In the genomic region with DNA sequence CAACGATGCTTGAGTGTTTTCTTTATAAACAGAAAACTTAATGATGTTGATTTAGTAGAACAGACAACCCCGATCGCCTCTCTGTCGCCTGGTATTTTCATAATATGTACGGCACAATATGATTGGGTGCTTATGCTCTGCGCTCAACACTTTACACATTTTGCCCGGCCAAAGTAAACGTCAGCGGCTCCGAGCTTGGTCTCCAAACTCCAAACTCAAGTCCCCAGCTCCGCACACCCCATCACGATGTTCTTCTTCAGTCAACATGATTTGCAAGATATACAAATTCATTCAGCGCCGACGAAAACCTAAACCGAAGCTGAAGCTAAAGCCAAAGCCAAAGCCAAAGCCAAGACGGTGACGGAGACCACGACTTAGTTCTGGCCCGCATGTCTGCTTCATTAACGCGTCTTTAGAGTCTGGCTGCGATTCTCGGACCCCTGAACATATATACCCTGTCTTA, we compare ENCODE assay signal across 3 fruit fly cellular contexts.
A peak's percentile ranks its signal among the peaks of the same experiment; 100 is the strongest.
TF ChIP-seq lines count a peak whose summit lies in the region.

No protein-coding gene starts in this region.

- TF ChIP-seq CTCF in whole organism, embryonic (GFP tag; optimal IDR thresholded peaks at IDR 0.05; lab: Kevin White, UChicago), result no peak

TF ChIP-seq in whole organism, embryonic, 481 proteins besides CTCF, POLR2A, EP300 and RAD21 (continues in another document):
- TF ChIP-seq br (optimal IDR thresholded peaks at IDR 0.05; lab: Kevin White, UChicago) (no peak), CG8944 (GFP tag; optimal IDR thresholded peaks at IDR 0.05; lab: Kevin White, UChicago) (no peak), fd96Cb (tag; optimal IDR thresholded peaks at IDR 0.05; lab: Kevin White, UChicago) (no peak), CG7556 (GFP tag; optimal IDR thresholded peaks at IDR 0.05; lab: Kevin White, UChicago) (no peak), D (optimal IDR thresholded peaks at IDR 0.05; lab: Kevin White, UChicago) (no peak), D (GFP tag; optimal IDR thresholded peaks at IDR 0.05; lab: Kevin White, UChicago) (peak; percentile 46), pnt (GFP tag; optimal IDR thresholded peaks at IDR 0.05; lab: Kevin White, UChicago) (no peak), schlank (tag; optimal IDR thresholded peaks at IDR 0.05; lab: Kevin White, UChicago) (no peak), CG9797 (GFP tag; optimal IDR thresholded peaks at IDR 0.05; lab: Kevin White, UChicago) (no peak), Sry-δ (GFP tag; optimal IDR thresholded peaks at IDR 0.05; lab: Kevin White, UChicago) (no peak), NfI (GFP tag; optimal IDR thresholded peaks at IDR 0.05; lab: Kevin White, UChicago) (no peak), twi (tag; optimal IDR thresholded peaks at IDR 0.05; lab: Kevin White, UChicago) (peak; percentile 25), Nf-YB (GFP tag; optimal IDR thresholded peaks at IDR 0.05; lab: Kevin White, UChicago) (peak; percentile 30), seq (GFP tag; IDR thresholded peaks at IDR 0.05; lab: Robert Waterston, UW) (no peak; the same call in 1 of the 2 replicates), sens (GFP tag; lab: Kevin White, UChicago) (peak; percentile 32), trem (tag; optimal IDR thresholded peaks at IDR 0.05; lab: Kevin White, UChicago) (no peak), Optix (GFP tag; IDR thresholded peaks at IDR 0.05; lab: Robert Waterston, UW) (no peak), CG17186 (GFP tag; optimal IDR thresholded peaks at IDR 0.05; lab: Kevin White, UChicago) (no peak), Side (GFP tag; optimal IDR thresholded peaks at IDR 0.05; lab: Kevin White, UChicago) (no peak), zfh1 (GFP tag; IDR thresholded peaks at IDR 0.05; lab: Robert Waterston, UW) (no peak), sim (GFP tag; IDR thresholded peaks at IDR 0.05; lab: Robert Waterston, UW) (0 out of 2 replicates have a peak, but pooled peaks have one; percentile 26), bigmax (GFP tag; optimal IDR thresholded peaks at IDR 0.05; lab: Kevin White, UChicago) (peak; percentile 16), Abd-B (GFP tag; optimal IDR thresholded peaks at IDR 0.05; lab: Kevin White, UChicago) (no peak), crol (GFP tag; IDR thresholded peaks at IDR 0.05; lab: Robert Waterston, UW) (peak; percentile 25; the same call in 1 of the 2 replicates), NC2α (GFP tag; optimal IDR thresholded peaks at IDR 0.05; lab: Kevin White, UChicago) (no peak), CG1647 (GFP tag; optimal IDR thresholded peaks at IDR 0.05; lab: Kevin White, UChicago) (no peak), pfk (GFP tag; optimal IDR thresholded peaks at IDR 0.05; lab: Kevin White, UChicago) (peak; percentile 26), ase (GFP tag; IDR thresholded peaks at IDR 0.05; lab: Robert Waterston, UW) (no peak), CG8359 (GFP tag; optimal IDR thresholded peaks at IDR 0.05; lab: Kevin White, UChicago; ENCODE audit: borderline replicate concordance) (peak; percentile 2)

TF ChIP-seq in whole organism, prepupa, 60 proteins besides CTCF, POLR2A, EP300 and RAD21:
- peak; percentile 90 for TF ChIP-seq fkh (GFP tag; optimal IDR thresholded peaks at IDR 0.05; lab: Kevin White, UChicago)
- peak; percentile 40 for TF ChIP-seq CG6854 (GFP tag; optimal IDR thresholded peaks at IDR 0.05; lab: Kevin White, UChicago)
- no peak for TF ChIP-seq lz (GFP tag; optimal IDR thresholded peaks at IDR 0.05; lab: Kevin White, UChicago)

TF ChIP-seq in whole organism, pupa, 21 proteins besides CTCF, POLR2A, EP300 and RAD21:
- TF ChIP-seq Pif1A (GFP tag; optimal IDR thresholded peaks at IDR 0.05; lab: Kevin White, UChicago) (no peak), CG4496 (GFP tag; IDR thresholded peaks at IDR 0.05; lab: Robert Waterston, UW) (0 out of 3 replicates have a peak, but pooled peaks have one; percentile 7), CG17806 (tag; optimal IDR thresholded peaks at IDR 0.05; lab: Kevin White, UChicago) (no peak), fd96Ca (GFP tag; IDR thresholded peaks at IDR 0.05; lab: Robert Waterston, UW) (no peak)

Comparison
In these comparisons a context has a peak if more than half of its experiments do, and no peak if none do; other contexts are left out.
1. Of the 7 proteins assayed by ChIP-seq in both whole organism, embryonic and whole organism, prepupa: peak only in whole organism, embryonic: Blimp-1 and Sox102F; only in whole organism, prepupa: CG6854; in both: none; in neither: 4.